Worm (Caenorhabditis elegans): Measurements from ENCODE around the gene tag-209.
A peak's percentile ranks its signal among the peaks of the same experiment; 100 is the strongest.

The tag-209 gene

ce11 chrII:10758951-10759350, 28.2 kb upstream of the tag-209 start:
- TF ChIP-seq elt-3 (tag; optimal IDR thresholded peaks at IDR 0.05) (no peak), C34F6.9 (tag; optimal IDR thresholded peaks at IDR 0.05) (no peak), sma-9 (GFP tag; optimal IDR thresholded peaks at IDR 0.05) (peak; percentile 22), sma-9 (tag; optimal IDR thresholded peaks at IDR 0.05) (no peak), nhr-6 (tag; optimal IDR thresholded peaks at IDR 0.05) (no peak), F13H6.1 (tag; optimal IDR thresholded peaks at IDR 0.05) (peak; percentile 18)

ce11 chrII:10759425-10759824, 27.7 kb upstream of the tag-209 start:
- TF ChIP-seq unc-39 (tag; optimal IDR thresholded peaks at IDR 0.05) (no peak), sma-9 (GFP tag; optimal IDR thresholded peaks at IDR 0.05) (no peak), sma-9 (tag; optimal IDR thresholded peaks at IDR 0.05) (no peak), nhr-23 (tag; optimal IDR thresholded peaks at IDR 0.05) (no peak), mdl-1 (tag; optimal IDR thresholded peaks at IDR 0.05) (no peak), nhr-12 (tag; optimal IDR thresholded peaks at IDR 0.05) (no peak), nhr-77 (tag; optimal IDR thresholded peaks at IDR 0.05) (no peak), nhr-25 (tag; optimal IDR thresholded peaks at IDR 0.05) (no peak)

- no peak for TF ChIP-seq mab-5 (tag; optimal IDR thresholded peaks at IDR 0.05)
- no peak for TF ChIP-seq nhr-129 (tag; optimal IDR thresholded peaks at IDR 0.05)
- no peak for TF ChIP-seq nhr-12 (tag; optimal IDR thresholded peaks at IDR 0.05)
- TF ChIP-seq nhr-10 (tag; optimal IDR thresholded peaks at IDR 0.05), result no peak
- no peak for TF ChIP-seq crh-2 (tag; optimal IDR thresholded peaks at IDR 0.05)
- TF ChIP-seq snpc-4 (tag; optimal IDR thresholded peaks at IDR 0.05), result no peak
- no peak for TF ChIP-seq C34F6.9 (tag; optimal IDR thresholded peaks at IDR 0.05)
- TF ChIP-seq aly-2 (tag; optimal IDR thresholded peaks at IDR 0.05), result no peak
- TF ChIP-seq elt-3 (tag; optimal IDR thresholded peaks at IDR 0.05), result no peak
- no peak for TF ChIP-seq gmeb-1 (tag; optimal IDR thresholded peaks at IDR 0.05)
- TF ChIP-seq blmp-1 (tag; optimal IDR thresholded peaks at IDR 0.05; ENCODE audit: insufficient read depth), result no peak
- no peak for TF ChIP-seq mbf-1 (tag; optimal IDR thresholded peaks at IDR 0.05)
- TF ChIP-seq unc-55 (GFP tag; optimal IDR thresholded peaks at IDR 0.05), result no peak
- no peak for TF ChIP-seq nhr-21 (tag; optimal IDR thresholded peaks at IDR 0.05)
- no peak for TF ChIP-seq lin-39 (tag; optimal IDR thresholded peaks at IDR 0.05)
- no peak for TF ChIP-seq mdl-1 (tag; optimal IDR thresholded peaks at IDR 0.05)
- TF ChIP-seq lin-11 (tag; optimal IDR thresholded peaks at IDR 0.05), result no peak
- TF ChIP-seq skn-1 (tag; optimal IDR thresholded peaks at IDR 0.05), result no peak
Measured at ce11 chrII:10760801-10761200, 26.3 kb upstream of the tag-209 start.

ce11 chrII:10761653-10762052, 25.5 kb upstream of the tag-209 start:
- TF ChIP-seq skn-1 (tag; optimal IDR thresholded peaks at IDR 0.05), result no peak
- TF ChIP-seq ztf-1 (GFP tag; conservative IDR thresholded peaks at IDR 0.05), result no peak

ce11 chrII:10765238-10765637, 21.9 kb upstream of the tag-209 start:
- TF ChIP-seq ztf-1 (GFP tag; conservative IDR thresholded peaks at IDR 0.05) (no peak), mbf-1 (tag; optimal IDR thresholded peaks at IDR 0.05) (no peak), elt-1 (tag; optimal IDR thresholded peaks at IDR 0.05) (no peak)

- TF ChIP-seq egl-27 (tag; optimal IDR thresholded peaks at IDR 0.05) (no peak), ama-1 (optimal IDR thresholded peaks at IDR 0.05) (no peak), nhr-6 (tag; optimal IDR thresholded peaks at IDR 0.05) (no peak), ceh-16 (tag; optimal IDR thresholded peaks at IDR 0.05) (no peak), lin-39 (tag; optimal IDR thresholded peaks at IDR 0.05) (no peak), aly-2 (tag; optimal IDR thresholded peaks at IDR 0.05) (no peak), elt-3 (tag; optimal IDR thresholded peaks at IDR 0.05) (no peak), nhr-21 (tag; optimal IDR thresholded peaks at IDR 0.05) (no peak), elt-1 (tag; optimal IDR thresholded peaks at IDR 0.05) (no peak), peb-1 (tag; optimal IDR thresholded peaks at IDR 0.05) (no peak), nhr-11 (tag; optimal IDR thresholded peaks at IDR 0.05) (no peak)
Measured at ce11 chrII:10766773-10767172, 20.3 kb upstream of the tag-209 start.

- TF ChIP-seq mdl-1 (tag; optimal IDR thresholded peaks at IDR 0.05), result no peak
Measured at ce11 chrII:10767977-10768376, 19.1 kb upstream of the tag-209 start.
